Fruit fly (Drosophila melanogaster) whole organism, embryonic: ENCODE results near the gene CG9662.

Experiments
- Awh ChIP-seq: fragments of 200-800 bp; sonication (Bioruptor generic); IDR thresholded peaks from 2 replicates; pipeline ENCODE4, ENCODE4 v1.3.6; 2022; ENCODE audit warnings: missing biosample characterization, missing genetic modification characterization
- Blimp-1 ChIP-seq: fragments of 200-800 bp; sonication (Bioruptor generic); optimal IDR thresholded peaks from 3 replicates; lab custom pipeline; 2018; ENCODE audit warnings: missing biosample characterization, missing genetic modification characterization, mild to moderate bottlenecking, moderate library complexity, missing genetic modification reagents
- CG12219 ChIP-seq: fragments of 200-800 bp; sonication (Bioruptor generic); optimal IDR thresholded peaks from 3 replicates; lab custom pipeline; 2018; ENCODE audit warnings: missing biosample characterization, mild to moderate bottlenecking, missing genetic modification characterization
- CG1792 ChIP-seq: fragments of 200-800 bp; sonication (Bioruptor generic); optimal IDR thresholded peaks from 2 replicates; lab custom pipeline; 2016; ENCODE audit warnings: missing biosample characterization, missing genetic modification characterization
- CG18476 ChIP-seq: fragments of 200-800 bp; sonication (Bioruptor generic); optimal IDR thresholded peaks from 2 replicates; lab custom pipeline; 2016; ENCODE audit warnings: missing biosample characterization, mild to moderate bottlenecking, missing genetic modification characterization
- CG2889 ChIP-seq: fragments of 200-800 bp; sonication (Bioruptor generic); IDR thresholded peaks from 3 replicates; pipeline ENCODE4 v1.3.6; 2022; ENCODE audit warnings: missing biosample characterization, missing genetic modification characterization
- CG3163 ChIP-seq: fragments of 200-800 bp; sonication (Bioruptor generic); optimal IDR thresholded peaks from 3 replicates; lab custom pipeline; 2016; ENCODE audit warnings: missing biosample characterization, missing genetic modification characterization
- CG34422 ChIP-seq: fragments of 200-800 bp; sonication (Bioruptor generic); IDR thresholded peaks from 3 replicates; pipeline ENCODE4 v1.3.6; 2022; ENCODE audit warnings: missing biosample characterization, missing genetic modification characterization
- CG42726 ChIP-seq: fragments of 200-800 bp; sonication (Bioruptor generic); IDR thresholded peaks from 2 replicates; pipeline ENCODE4 v1.3.6; 2022; ENCODE audit warnings: missing biosample characterization, missing genetic modification characterization; ENCODE audit not compliant: partially characterized antibody
- CG9437 ChIP-seq: fragments of 200-800 bp; sonication (Bioruptor generic); optimal IDR thresholded peaks from 2 replicates; lab custom pipeline; 2018; ENCODE audit warnings: missing biosample characterization, mild to moderate bottlenecking, missing genetic modification characterization
- Dll ChIP-seq: fragments of 200-800 bp; sonication (Bioruptor generic); IDR thresholded peaks from 4 replicates; pipeline ENCODE4 v1.3.6; 2022; ENCODE audit warnings: missing biosample characterization, missing genetic modification characterization; ENCODE audit not compliant: partially characterized antibody
- ERR ChIP-seq: fragments of 200-800 bp; sonication (Bioruptor generic); optimal IDR thresholded peaks from 2 replicates; lab custom pipeline; 2016; ENCODE audit warnings: missing biosample characterization, missing genetic modification characterization
- Nf-YA ChIP-seq: fragments of 200-800 bp; sonication (Bioruptor generic); IDR thresholded peaks from 2 replicates; pipeline ENCODE4 v1.3.6; 2022; ENCODE audit warnings: missing biosample characterization, missing genetic modification characterization
- Oaz ChIP-seq: fragments of 200-800 bp; sonication (Bioruptor generic); IDR thresholded peaks from 2 replicates; pipeline ENCODE4 v1.3.6; 2022; ENCODE audit warnings: missing biosample characterization, missing genetic modification characterization
- Rx ChIP-seq: fragments of 200-800 bp; sonication (Bioruptor generic); IDR thresholded peaks from 2 replicates; pipeline ENCODE4 v1.3.6; 2022; ENCODE audit warnings: missing biosample characterization, missing genetic modification characterization
- Scr ChIP-seq: fragments of 200-800 bp; sonication (Bioruptor generic); IDR thresholded peaks from 2 replicates; pipeline ENCODE4 v1.3.6; 2022; ENCODE audit warnings: missing biosample characterization, missing genetic modification characterization; ENCODE audit not compliant: partially characterized antibody
- Trl ChIP-seq, 3 experiments: fragments of >200 bp in 2 of 3; fragments of 200-800 bp in 1 of 3; sonication (Bioruptor generic) in 1 of 3; optimal IDR thresholded peaks; 2 replicates in 1 of 3; 3 replicates in 2 of 3; lab custom pipeline; 2016 to 2017; ENCODE audit warnings: missing biosample characterization in 1 of 3, missing genetic modification characterization in 1 of 3
- ab ChIP-seq: fragments of 200-800 bp; sonication (Bioruptor generic); optimal IDR thresholded peaks from 2 replicates; lab custom pipeline; 2016; ENCODE audit warnings: missing biosample characterization, missing genetic modification characterization
- abd-A ChIP-seq: fragments of 200-800 bp; sonication (Bioruptor generic); optimal IDR thresholded peaks from 3 replicates; lab custom pipeline; 2019; ENCODE audit warnings: missing biosample characterization, mild to moderate bottlenecking, missing genetic modification characterization, moderate library complexity
- al ChIP-seq: fragments of 200-800 bp; sonication (Bioruptor generic); IDR thresholded peaks from 2 replicates; pipeline ENCODE4 v1.3.6; 2022; ENCODE audit warnings: missing biosample characterization, missing genetic modification characterization
- bigmax ChIP-seq: fragments of 200-800 bp; sonication (Bioruptor generic); optimal IDR thresholded peaks from 2 replicates; lab custom pipeline; 2018; ENCODE audit warnings: missing biosample characterization, mild to moderate bottlenecking, missing genetic modification characterization
- chn ChIP-seq: fragments of 200-800 bp; sonication (Bioruptor generic); optimal IDR thresholded peaks from 2 replicates; lab custom pipeline; 2016; ENCODE audit warnings: missing biosample characterization, missing genetic modification characterization
- dimm ChIP-seq: fragments of 200-800 bp; sonication (Bioruptor generic); IDR thresholded peaks from 2 replicates; pipeline ENCODE4 v1.3.6; 2022; ENCODE audit warnings: missing biosample characterization, missing genetic modification characterization
- disco-r ChIP-seq: fragments of 200-800 bp; sonication (Bioruptor generic); optimal IDR thresholded peaks from 2 replicates; lab custom pipeline; 2016; ENCODE audit warnings: missing biosample characterization, missing genetic modification characterization
- dpn ChIP-seq, 2 experiments: fragments of 200-800 bp; sonication (Bioruptor generic); optimal IDR thresholded peaks; 3 replicates each; lab custom pipeline; 2016; ENCODE audit warnings: missing biosample characterization in 2 of 2, missing genetic modification characterization in 2 of 2
- ewg ChIP-seq: fragments of 200-800 bp; sonication (Bioruptor generic); optimal IDR thresholded peaks from 3 replicates; lab custom pipeline; 2017; ENCODE audit warnings: mild to moderate bottlenecking, missing biosample characterization, missing genetic modification reagents, missing genetic modification characterization
- fd102C ChIP-seq: fragments of 200-800 bp; sonication (Bioruptor generic); optimal IDR thresholded peaks from 2 replicates; lab custom pipeline; 2018; ENCODE audit warnings: missing biosample characterization, mild to moderate bottlenecking, missing genetic modification characterization, moderate library complexity
- grau ChIP-seq: fragments of 200-800 bp; optimal IDR thresholded peaks from 3 replicates; lab custom pipeline; 2019; ENCODE audit warnings: missing biosample characterization, mild to moderate bottlenecking, missing genetic modification characterization, moderate library complexity
- grn ChIP-seq: fragments of 200-800 bp; sonication (Bioruptor generic); optimal IDR thresholded peaks from 3 replicates; lab custom pipeline; 2017; ENCODE audit warnings: missing biosample characterization, missing genetic modification characterization
- jing ChIP-seq: fragments of 200-800 bp; sonication (Bioruptor generic); optimal IDR thresholded peaks from 2 replicates; lab custom pipeline; 2018; ENCODE audit warnings: missing biosample characterization, mild to moderate bottlenecking, missing genetic modification characterization
- jumu ChIP-seq: fragments of 200-800 bp; sonication (Bioruptor generic); optimal IDR thresholded peaks from 3 replicates; lab custom pipeline; 2016; ENCODE audit warnings: missing biosample characterization, missing genetic modification characterization
- lmd ChIP-seq: fragments of 200-800 bp; sonication (Bioruptor generic); IDR thresholded peaks from 2 replicates; pipeline ENCODE4 v1.3.6; 2022; ENCODE audit warnings: missing biosample characterization, missing genetic modification characterization
- lov ChIP-seq, 2 experiments: fragments of 200-800 bp in 1 of 2; fragments of >200 bp in 1 of 2; sonication (Bioruptor generic) in 1 of 2; IDR thresholded peaks in 1 of 2; optimal IDR thresholded peaks in 1 of 2; 2 replicates in 1 of 2; 3 replicates in 1 of 2; pipeline versions ENCODE4 v1.3.6 to Lab custom; 2017 to 2022; ENCODE audit warnings: missing biosample characterization in 1 of 2, missing genetic modification characterization in 1 of 2
- pzg ChIP-seq: fragments of 200-800 bp; sonication (Bioruptor generic); optimal IDR thresholded peaks from 3 replicates; lab custom pipeline; 2018; ENCODE audit warnings: missing biosample characterization, mild to moderate bottlenecking, missing genetic modification characterization, moderate library complexity
- ro ChIP-seq: fragments of 200-800 bp; sonication (Bioruptor generic); IDR thresholded peaks from 2 replicates; pipeline ENCODE4 v1.3.6; 2022; ENCODE audit warnings: missing biosample characterization, missing genetic modification characterization
- sqz ChIP-seq: fragments of 200-800 bp; sonication (Bioruptor generic); optimal IDR thresholded peaks from 3 replicates; lab custom pipeline; 2018; ENCODE audit warnings: missing biosample characterization, mild to moderate bottlenecking, missing genetic modification characterization
- tio ChIP-seq: fragments of 200-800 bp; sonication (Bioruptor generic); optimal IDR thresholded peaks from 2 replicates; lab custom pipeline; 2017; ENCODE audit warnings: missing biosample characterization, missing genetic modification characterization, inconsistent platforms
- unpg ChIP-seq: fragments of 200-800 bp; sonication (Bioruptor generic); optimal IDR thresholded peaks from 3 replicates; lab custom pipeline; 2018; ENCODE audit warnings: missing biosample characterization, mild to moderate bottlenecking, missing genetic modification characterization, moderate library complexity
- wor ChIP-seq: fragments of 200-800 bp; sonication (Bioruptor generic); IDR thresholded peaks from 2 replicates; pipeline ENCODE4 v1.3.6; 2022; ENCODE audit warnings: missing biosample characterization, missing genetic modification characterization
- zfh1 ChIP-seq: fragments of 200-800 bp; sonication (Bioruptor generic); IDR thresholded peaks from 3 replicates; pipeline ENCODE4 v1.3.6; 2022; ENCODE audit warnings: missing biosample characterization, missing genetic modification characterization

The CG9662 gene

DNA sequence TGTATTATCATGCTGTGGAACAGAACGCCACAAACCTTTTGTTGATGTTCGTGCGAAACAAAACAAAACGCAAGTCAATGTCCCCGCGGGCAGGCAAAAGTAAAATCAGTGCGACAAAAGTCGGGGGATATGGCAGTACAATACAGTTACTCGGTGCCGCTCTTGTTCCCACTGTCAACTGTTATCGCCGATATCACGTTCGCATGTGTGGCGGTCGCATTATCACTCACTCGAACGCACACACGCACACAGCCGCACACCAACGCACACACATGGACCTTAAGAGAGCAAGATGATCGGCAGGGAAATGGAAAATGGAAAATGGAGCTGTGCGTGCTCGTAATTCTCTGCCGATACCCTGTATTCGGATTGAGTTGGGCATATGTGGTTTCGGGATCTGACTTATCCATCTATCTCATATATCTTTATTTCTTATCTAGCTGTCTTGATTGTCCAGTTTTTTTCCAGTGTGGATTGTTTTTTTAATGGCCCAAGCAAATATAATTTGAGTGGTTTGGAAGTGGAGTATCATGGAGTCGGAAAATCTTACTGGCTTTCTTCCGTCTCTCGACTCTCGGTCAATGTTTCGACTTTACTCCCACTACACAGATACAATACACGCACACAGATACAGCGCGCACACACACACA lies 37.8 kb downstream of the CG9662 start (continued):
- TF ChIP-seq Dll (GFP tag; lab: Robert Waterston, UW) = no peak
- no peak for TF ChIP-seq pzg (GFP tag; lab: Kevin White, UChicago)
- peak; percentile 61 for TF ChIP-seq ab (GFP tag; lab: Kevin White, UChicago)
- TF ChIP-seq jing (GFP tag; lab: Kevin White, UChicago) = peak; percentile 29
- peak; percentile 66 for TF ChIP-seq CG9437 (GFP tag; lab: Kevin White, UChicago)
- TF ChIP-seq ro (GFP tag; lab: Robert Waterston, UW) = peak; percentile 66; the same call in 1 of the 2 replicates
- no peak for TF ChIP-seq al (GFP tag; lab: Robert Waterston, UW)
- peak; percentile 79 for TF ChIP-seq CG3163 (GFP tag; lab: Kevin White, UChicago)
- no peak for TF ChIP-seq grau
- TF ChIP-seq grn = no peak
- 0 out of 2 replicates have a peak, but pooled peaks have one; percentile 10 for TF ChIP-seq dimm (GFP tag; lab: Robert Waterston, UW)
- no peak for TF ChIP-seq fd102C (GFP tag; lab: Kevin White, UChicago)
- TF ChIP-seq CG12219 (GFP tag; lab: Kevin White, UChicago) = peak; percentile 39
- peak; percentile 70 for TF ChIP-seq wor (GFP tag; lab: Robert Waterston, UW)
- TF ChIP-seq ewg (GFP tag; lab: Kevin White, UChicago) = peak; percentile 89
- TF ChIP-seq Blimp-1 (GFP tag; lab: Kevin White, UChicago) = peak; percentile 90
- TF ChIP-seq ERR = peak; percentile 33
- TF ChIP-seq chn = peak; percentile 90
- TF ChIP-seq zfh1 (GFP tag; lab: Robert Waterston, UW) = peak; percentile 87
- no peak for TF ChIP-seq abd-A (tag; lab: Kevin White, UChicago)
- no peak for TF ChIP-seq CG42726
- peak; percentile 88 for TF ChIP-seq jumu (GFP tag; lab: Kevin White, UChicago)
- TF ChIP-seq unpg = peak; percentile 84
- TF ChIP-seq tio (GFP tag; lab: Kevin White, UChicago) = peak; percentile 78
- peak; percentile 79 for TF ChIP-seq Rx
- TF ChIP-seq Awh (GFP tag; lab: Robert Waterston, UW) = peak; percentile 86
- TF ChIP-seq disco-r = peak; percentile 65
- peak; percentile 82; the same call in 2 of the 3 replicates for TF ChIP-seq CG34422 (GFP tag; lab: Robert Waterston, UW)
- no peak for TF ChIP-seq lov (optimal IDR thresholded peaks at IDR 0.05; lab: Kevin White, UChicago)
- peak; percentile 73; the same call in 1 of the 3 replicates for TF ChIP-seq lov (GFP tag; IDR thresholded peaks at IDR 0.05; lab: Robert Waterston, UW)
- TF ChIP-seq dpn (GFP tag; optimal IDR thresholded peaks at IDR 0.05; lab: Kevin White, UChicago) = peak; percentile 77 to 82
- TF ChIP-seq bigmax (GFP tag; lab: Kevin White, UChicago) = no peak
- no peak for TF ChIP-seq Scr (GFP tag; lab: Robert Waterston, UW)
- no peak for TF ChIP-seq sqz (GFP tag; lab: Kevin White, UChicago)
- no peak for TF ChIP-seq Oaz (GFP tag; lab: Robert Waterston, UW)
- TF ChIP-seq CG2889 (GFP tag; lab: Robert Waterston, UW) = peak; percentile 33; the same call in 1 of the 3 replicates
- peak in 1 of 2 experiments; percentile 1 for TF ChIP-seq Trl (optimal IDR thresholded peaks at IDR 0.05; lab: Kevin White, UChicago)
- TF ChIP-seq Trl (GFP tag; optimal IDR thresholded peaks at IDR 0.05; lab: Kevin White, UChicago) = peak; percentile 83
- peak; percentile 58 for TF ChIP-seq CG18476
- TF ChIP-seq Nf-YA (GFP tag; lab: Robert Waterston, UW) = peak; percentile 65
- TF ChIP-seq lmd (GFP tag; lab: Robert Waterston, UW) = peak; percentile 81
- peak; percentile 63 for TF ChIP-seq CG1792 (GFP tag; lab: Kevin White, UChicago)
